Worm (Caenorhabditis elegans) whole organism, midembryonic: ENCODE data around the gene str-48.

Source experiments
- T22C8.4 ChIP-seq: fragments of 200-800 bp; sonication (Bioruptor generic); IDR thresholded peaks from 2 replicates; pipeline ENCODE4 v1.3.6; 2022; ENCODE audit warnings: missing genetic modification characterization, missing compliant biosample characterization
- cog-1 ChIP-seq: sonication (generic microtip); optimal IDR thresholded peaks from 2 replicates; lab custom pipeline; 2016; ENCODE audit warnings: missing genetic modification characterization, missing compliant biosample characterization
- flt-1 ChIP-seq: fragments of 200-800 bp; sonication (Bioruptor generic); IDR thresholded peaks from 2 replicates; pipeline ENCODE4 v1.3.6; 2022; ENCODE audit warnings: missing genetic modification characterization, missing compliant biosample characterization
- klf-2 ChIP-seq: fragments of 200-800 bp; sonication (Bioruptor generic); conservative IDR thresholded peaks from 2 replicates; pipeline ENCODE4 v1.3.6; 2022; ENCODE audit warnings: missing genetic modification reagents, missing genetic modification characterization, missing compliant biosample characterization
- med-1 ChIP-seq: sonication (generic microtip); optimal IDR thresholded peaks from 2 replicates; lab custom pipeline; 2017; ENCODE audit warnings: missing genetic modification characterization, mild to moderate bottlenecking, missing compliant biosample characterization, antibody characterized with exemption, missing genetic modification reagents; ENCODE audit not compliant: insufficient read depth
- ref-1 ChIP-seq: fragments of 200-800 bp; sonication (Bioruptor generic); conservative IDR thresholded peaks from 2 replicates; pipeline ENCODE4 v1.3.6; 2022; ENCODE audit warnings: missing genetic modification reagents, missing genetic modification characterization, missing compliant biosample characterization
- ztf-23 ChIP-seq: fragments of 200-800 bp; sonication (Bioruptor generic); IDR thresholded peaks from 2 replicates; pipeline ENCODE4 v1.3.6; 2022; ENCODE audit warnings: missing genetic modification reagents, missing genetic modification characterization, missing compliant biosample characterization

DNA sequence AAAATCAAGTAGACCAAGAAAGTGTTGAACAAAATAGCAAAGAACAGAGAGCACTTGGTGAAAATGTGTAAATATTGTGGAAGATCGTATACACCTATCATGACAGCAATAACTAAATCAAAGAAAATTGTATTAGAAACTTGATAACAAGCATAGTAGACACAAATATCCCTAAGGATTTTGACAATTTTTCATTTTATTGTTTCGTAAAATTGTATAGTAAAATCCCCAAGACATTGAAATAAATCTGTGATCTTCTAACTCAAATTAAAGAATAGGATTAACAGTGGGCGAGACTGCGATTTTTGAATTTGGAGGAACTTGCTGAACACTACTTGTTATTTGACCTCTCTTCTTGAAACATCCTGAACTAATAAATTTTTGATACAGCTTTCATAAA lies 49.4 kb downstream of the str-48 start, which contains the start of gene str-220:
- no peak for TF ChIP-seq med-1 (GFP tag; lab: Kevin White, UChicago)
- no peak for TF ChIP-seq klf-2 (GFP tag; lab: Robert Waterston, UW)
- no peak for TF ChIP-seq flt-1 (GFP tag; lab: Robert Waterston, UW)
- TF ChIP-seq T22C8.4 (GFP tag; lab: Robert Waterston, UW): no peak
- TF ChIP-seq ztf-23: no peak
- TF ChIP-seq ref-1 (GFP tag; lab: Robert Waterston, UW): no peak
- no peak for TF ChIP-seq cog-1 (tag; lab: Kevin White, UChicago)
